Fruit fly (Drosophila melanogaster) whole organism, embryonic: Measurements from ENCODE around the gene hang.

Experiments used
- Abd-B ChIP-seq: fragments of 200-800 bp; sonication (Bioruptor generic); optimal IDR thresholded peaks from 2 replicates; lab custom pipeline; 2018; ENCODE audit warnings: missing biosample characterization, mild to moderate bottlenecking, missing genetic modification characterization, moderate library complexity
- BEAF-32 ChIP-seq: fragments of 200-800 bp; sonication (Bioruptor generic); optimal IDR thresholded peaks from 3 replicates; lab custom pipeline; 2017; ENCODE audit warnings: missing biosample characterization, missing genetic modification characterization, mild to moderate bottlenecking, moderate library complexity, missing genetic modification reagents
- Bteb2 ChIP-seq: fragments of 200-800 bp; sonication (Bioruptor generic); optimal IDR thresholded peaks from 2 replicates; lab custom pipeline; 2016; ENCODE audit warnings: missing biosample characterization, missing genetic modification characterization
- CG11695 ChIP-seq: fragments of 200-800 bp; sonication (Bioruptor generic); IDR thresholded peaks from 3 replicates; pipeline ENCODE4 v1.3.6; 2022; ENCODE audit warnings: missing biosample characterization, missing genetic modification characterization
- CG12744 ChIP-seq: fragments of 200-800 bp; sonication (Bioruptor generic); optimal IDR thresholded peaks from 2 replicates; lab custom pipeline; 2016; ENCODE audit warnings: missing biosample characterization, missing genetic modification characterization
- CG14710 ChIP-seq: fragments of 200-800 bp; sonication (Bioruptor generic); optimal IDR thresholded peaks from 3 replicates; lab custom pipeline; 2019; ENCODE audit warnings: missing biosample characterization, mild to moderate bottlenecking, missing genetic modification characterization, moderate library complexity
- CG14860 ChIP-seq: fragments of 200-800 bp; sonication (Bioruptor generic); IDR thresholded peaks from 3 replicates; pipeline ENCODE4 v1.3.6; 2022; ENCODE audit warnings: missing biosample characterization, missing genetic modification characterization; ENCODE audit not compliant: partially characterized antibody
- CG1832 ChIP-seq: fragments of 200-800 bp; sonication (Bioruptor generic); optimal IDR thresholded peaks from 2 replicates; lab custom pipeline; 2017; ENCODE audit warnings: missing biosample characterization, mild to moderate bottlenecking, missing genetic modification characterization, inconsistent platforms
- CG2116 ChIP-seq: fragments of 200-800 bp; sonication (Bioruptor generic); optimal IDR thresholded peaks from 3 replicates; lab custom pipeline; 2018; ENCODE audit warnings: missing biosample characterization, mild to moderate bottlenecking, missing genetic modification characterization
- CG2129 ChIP-seq: fragments of 200-800 bp; sonication (Bioruptor generic); IDR thresholded peaks from 2 replicates; pipeline ENCODE4 v1.3.6; 2022; ENCODE audit warnings: missing biosample characterization, missing genetic modification characterization; ENCODE audit not compliant: partially characterized antibody
- CG3065 ChIP-seq: fragments of 200-800 bp; sonication (Bioruptor generic); optimal IDR thresholded peaks from 2 replicates; lab custom pipeline; 2016; ENCODE audit warnings: missing biosample characterization, missing genetic modification characterization
- CG31224 ChIP-seq: fragments of 200-800 bp; sonication (Bioruptor generic); IDR thresholded peaks from 2 replicates; pipeline ENCODE4 v1.3.6; 2022; ENCODE audit warnings: missing biosample characterization, missing genetic modification characterization
- CG31365 ChIP-seq: fragments of 200-800 bp; sonication (Bioruptor generic); optimal IDR thresholded peaks from 2 replicates; lab custom pipeline; 2018; ENCODE audit warnings: missing biosample characterization, mild to moderate bottlenecking, missing genetic modification characterization
- CG31388 ChIP-seq: fragments of 200-800 bp; sonication (Bioruptor generic); optimal IDR thresholded peaks from 2 replicates; lab custom pipeline; 2016; ENCODE audit warnings: missing biosample characterization, missing genetic modification characterization
- CG31441 ChIP-seq: fragments of 200-800 bp; sonication (Bioruptor generic); IDR thresholded peaks from 2 replicates; pipeline ENCODE4 v1.3.6; 2022; ENCODE audit warnings: missing biosample characterization, missing genetic modification characterization
- CG34224 ChIP-seq: fragments of 200-800 bp; sonication (Bioruptor generic); IDR thresholded peaks from 3 replicates; pipeline ENCODE4 v1.3.6; 2022; ENCODE audit warnings: missing biosample characterization, missing genetic modification characterization; ENCODE audit not compliant: partially characterized antibody
- CG34422 ChIP-seq: fragments of 200-800 bp; sonication (Bioruptor generic); IDR thresholded peaks from 3 replicates; pipeline ENCODE4 v1.3.6; 2022; ENCODE audit warnings: missing biosample characterization, missing genetic modification characterization
- CG4820 ChIP-seq: fragments of 200-800 bp; sonication (Bioruptor generic); optimal IDR thresholded peaks from 3 replicates; lab custom pipeline; 2016; ENCODE audit warnings: missing biosample characterization, missing genetic modification characterization
- CG5953 ChIP-seq: fragments of 200-800 bp; sonication (Bioruptor generic); IDR thresholded peaks from 2 replicates; pipeline ENCODE4 v1.3.6; 2022; ENCODE audit warnings: missing biosample characterization, missing genetic modification characterization
- CG6254 ChIP-seq: fragments of 200-800 bp; sonication (Bioruptor generic); optimal IDR thresholded peaks from 3 replicates; lab custom pipeline; 2017; ENCODE audit warnings: mild to moderate bottlenecking, missing biosample characterization, missing genetic modification reagents, missing genetic modification characterization
- CG6272 ChIP-seq: fragments of 200-800 bp; sonication (Bioruptor generic); IDR thresholded peaks from 2 replicates; pipeline ENCODE4 v1.3.6; 2022; ENCODE audit warnings: missing biosample characterization, missing genetic modification characterization
- CG7357 ChIP-seq: fragments of 200-800 bp; sonication (Bioruptor generic); IDR thresholded peaks from 3 replicates; pipeline ENCODE4 v1.3.6; 2022; ENCODE audit warnings: missing biosample characterization, missing genetic modification characterization
- CG7928 ChIP-seq: fragments of 200-800 bp; sonication (Bioruptor generic); optimal IDR thresholded peaks from 2 replicates; lab custom pipeline; 2017; ENCODE audit warnings: missing biosample characterization, mild to moderate bottlenecking, missing genetic modification characterization
- CG8944 ChIP-seq: fragments of 200-800 bp; sonication (Bioruptor generic); optimal IDR thresholded peaks from 3 replicates; lab custom pipeline; 2016; ENCODE audit warnings: missing biosample characterization, missing genetic modification characterization
- CG9932 ChIP-seq: fragments of 200-800 bp; sonication (Bioruptor generic); IDR thresholded peaks from 2 replicates; pipeline ENCODE4 v1.3.6; 2022; ENCODE audit warnings: missing biosample characterization, missing genetic modification characterization
- CHES-1-like ChIP-seq: fragments of 200-800 bp; sonication (Bioruptor generic); optimal IDR thresholded peaks from 2 replicates; lab custom pipeline; 2016; ENCODE audit warnings: missing biosample characterization, missing genetic modification characterization
- Dll ChIP-seq: fragments of 200-800 bp; sonication (Bioruptor generic); IDR thresholded peaks from 4 replicates; pipeline ENCODE4 v1.3.6; 2022; ENCODE audit warnings: missing biosample characterization, missing genetic modification characterization; ENCODE audit not compliant: partially characterized antibody
- Dref ChIP-seq: fragments of 200-800 bp; sonication (Bioruptor generic); IDR thresholded peaks from 2 replicates; pipeline ENCODE4 v1.3.6; 2022; ENCODE audit warnings: missing biosample characterization, missing genetic modification characterization
- E2f1 ChIP-seq: fragments of 200-800 bp; sonication (Bioruptor generic); IDR thresholded peaks from 2 replicates; pipeline ENCODE4 v1.3.6; 2022; ENCODE audit warnings: missing biosample characterization, missing genetic modification characterization
- Fer1 ChIP-seq: fragments of 200-800 bp; sonication (Bioruptor generic); optimal IDR thresholded peaks from 2 replicates; lab custom pipeline; 2017; ENCODE audit warnings: missing biosample characterization, mild to moderate bottlenecking, missing genetic modification characterization
- HLH4C ChIP-seq: fragments of 200-800 bp; sonication (Bioruptor generic); IDR thresholded peaks from 3 replicates; pipeline ENCODE4 v1.3.6; 2022; ENCODE audit warnings: missing biosample characterization, missing genetic modification characterization; ENCODE audit not compliant: partially characterized antibody
- Hr78 ChIP-seq, 2 experiments: fragments of 200-800 bp in 1 of 2; fragments of >200 bp in 1 of 2; sonication (Bioruptor generic) in 1 of 2; optimal IDR thresholded peaks; 2 replicates each; lab custom pipeline; 2017 to 2019; ENCODE audit warnings: missing biosample characterization in 2 of 2, missing genetic modification characterization in 2 of 2, mild to moderate bottlenecking in 1 of 2, moderate library complexity in 1 of 2
- Jarid2 ChIP-seq: fragments of 200-800 bp; sonication (Bioruptor generic); optimal IDR thresholded peaks from 3 replicates; lab custom pipeline; 2017; ENCODE audit warnings: mild to moderate bottlenecking, missing biosample characterization, missing genetic modification reagents, missing genetic modification characterization
- Kr ChIP-seq: fragments of 200-800 bp; sonication (Bioruptor generic); optimal IDR thresholded peaks from 2 replicates; lab custom pipeline; 2017; ENCODE audit warnings: missing biosample characterization, mild to moderate bottlenecking, missing genetic modification characterization
- Mrtf ChIP-seq: fragments of 200-800 bp; sonication (Bioruptor generic); IDR thresholded peaks from 3 replicates; pipeline ENCODE4 v1.3.6; 2022; ENCODE audit warnings: missing biosample characterization, missing genetic modification characterization
- Sox102F ChIP-seq: fragments of 200-800 bp; sonication (Bioruptor generic); optimal IDR thresholded peaks from 2 replicates; lab custom pipeline; 2018; ENCODE audit warnings: missing biosample characterization, mild to moderate bottlenecking, missing genetic modification characterization, moderate library complexity
- Xbp1 ChIP-seq: fragments of 200-800 bp; sonication (Bioruptor generic); optimal IDR thresholded peaks from 3 replicates; lab custom pipeline; 2016; ENCODE audit warnings: missing biosample characterization, mild to moderate bottlenecking, missing genetic modification characterization
- caup ChIP-seq: fragments of 200-800 bp; sonication (Bioruptor generic); optimal IDR thresholded peaks from 3 replicates; lab custom pipeline; 2017; ENCODE audit warnings: missing biosample characterization, mild to moderate bottlenecking, missing genetic modification characterization, moderate library complexity; ENCODE audit not compliant: severe bottlenecking
- crp ChIP-seq, 2 experiments: fragments of 200-800 bp; sonication (Bioruptor generic); optimal IDR thresholded peaks; 2 replicates in 1 of 2; 3 replicates in 1 of 2; lab custom pipeline; 2017; ENCODE audit warnings: missing biosample characterization in 2 of 2, missing genetic modification characterization in 2 of 2, mild to moderate bottlenecking in 1 of 2, moderate library complexity in 1 of 2
- dan ChIP-seq: fragments of 200-800 bp; sonication (Bioruptor generic); IDR thresholded peaks from 2 replicates; pipeline ENCODE4 v1.3.6; 2022; ENCODE audit warnings: missing biosample characterization, missing genetic modification characterization
- dati ChIP-seq: fragments of 200-800 bp; sonication (Bioruptor generic); IDR thresholded peaks from 2 replicates; pipeline ENCODE4 v1.3.6; 2022; ENCODE audit warnings: missing biosample characterization, missing genetic modification characterization
- disco-r ChIP-seq: fragments of 200-800 bp; sonication (Bioruptor generic); optimal IDR thresholded peaks from 2 replicates; lab custom pipeline; 2016; ENCODE audit warnings: missing biosample characterization, missing genetic modification characterization
- fd64A ChIP-seq: fragments of 200-800 bp; sonication (Bioruptor generic); optimal IDR thresholded peaks from 3 replicates; lab custom pipeline; 2018; ENCODE audit warnings: missing biosample characterization, mild to moderate bottlenecking, missing genetic modification characterization
- fru ChIP-seq: fragments of >200 bp; optimal IDR thresholded peaks from 2 replicates; lab custom pipeline; 2017
- lilli ChIP-seq: fragments of 200-800 bp; sonication (Bioruptor generic); optimal IDR thresholded peaks from 3 replicates; lab custom pipeline; 2016; ENCODE audit warnings: missing biosample characterization, missing genetic modification characterization
- mam ChIP-seq: fragments of 200-800 bp; sonication (Bioruptor generic); optimal IDR thresholded peaks from 3 replicates; lab custom pipeline; 2016; ENCODE audit warnings: missing biosample characterization, missing genetic modification characterization
- org-1 ChIP-seq: fragments of 200-800 bp; sonication (Bioruptor generic); optimal IDR thresholded peaks from 2 replicates; lab custom pipeline; 2017; ENCODE audit warnings: missing biosample characterization, missing genetic modification characterization
- tap ChIP-seq: fragments of 200-800 bp; optimal IDR thresholded peaks from 3 replicates; lab custom pipeline; 2019; ENCODE audit warnings: missing biosample characterization, mild to moderate bottlenecking, missing genetic modification characterization, moderate library complexity
- trem ChIP-seq: fragments of 200-800 bp; optimal IDR thresholded peaks from 3 replicates; lab custom pipeline; 2019; ENCODE audit warnings: missing biosample characterization, mild to moderate bottlenecking, missing genetic modification characterization, moderate library complexity
- wdn ChIP-seq: fragments of 200-800 bp; sonication (Bioruptor generic); IDR thresholded peaks from 2 replicates; pipeline ENCODE4 v1.3.6; 2022; ENCODE audit warnings: missing biosample characterization, missing genetic modification characterization
- zen2 ChIP-seq: fragments of 200-800 bp; sonication (Bioruptor generic); IDR thresholded peaks from 3 replicates; pipeline ENCODE4 v1.3.6; 2022; ENCODE audit warnings: missing biosample characterization, missing genetic modification characterization; ENCODE audit not compliant: partially characterized antibody

Gene hang

dm6 chrX:16421899-16422412 lies 675 bp upstream of the hang start, which contains the start of gene AnxB11 (continued):
- peak; percentile 50 for TF ChIP-seq CG14860 (GFP tag; lab: Robert Waterston, UW)
- TF ChIP-seq Hr78 (GFP tag; optimal IDR thresholded peaks at IDR 0.05; lab: Kevin White, UChicago), result no peak
- TF ChIP-seq CG5953 (GFP tag; lab: Robert Waterston, UW), result no peak
- no peak for TF ChIP-seq disco-r (GFP tag; lab: Kevin White, UChicago)
- peak; percentile 29 for TF ChIP-seq Fer1 (GFP tag; lab: Kevin White, UChicago)
- no peak for TF ChIP-seq CG31224 (GFP tag; lab: Robert Waterston, UW)
- TF ChIP-seq CG3065 (GFP tag; lab: Kevin White, UChicago), result no peak
- no peak for TF ChIP-seq Abd-B (GFP tag; lab: Kevin White, UChicago)
- TF ChIP-seq CG7357 (GFP tag; lab: Robert Waterston, UW), result no peak
- TF ChIP-seq Kr (GFP tag; lab: Kevin White, UChicago), result no peak
- no peak for TF ChIP-seq CG6254 (GFP tag; lab: Kevin White, UChicago)
- no peak for TF ChIP-seq crp (GFP tag; optimal IDR thresholded peaks at IDR 0.05; lab: Kevin White, UChicago)
- no peak for TF ChIP-seq dati (GFP tag; lab: Robert Waterston, UW)
- TF ChIP-seq CG1832 (GFP tag; lab: Kevin White, UChicago), result no peak
- no peak for TF ChIP-seq CG8944
- peak; percentile 74 for TF ChIP-seq Jarid2 (GFP tag; lab: Kevin White, UChicago)
- TF ChIP-seq dan (GFP tag; lab: Robert Waterston, UW), result no peak
- TF ChIP-seq BEAF-32 (GFP tag; lab: Kevin White, UChicago), result no peak
- no peak for TF ChIP-seq caup (GFP tag; lab: Kevin White, UChicago)
- no peak for TF ChIP-seq CG4820
- no peak for TF ChIP-seq CHES-1-like (GFP tag; lab: Kevin White, UChicago)
- peak; percentile 89 for TF ChIP-seq Dref (GFP tag; lab: Robert Waterston, UW)
- TF ChIP-seq wdn (GFP tag; lab: Robert Waterston, UW), result no peak
- peak; percentile 45; the same call in 2 of the 3 replicates for TF ChIP-seq CG34224 (GFP tag; lab: Robert Waterston, UW)
- no peak for TF ChIP-seq trem (tag; lab: Kevin White, UChicago)
- no peak for TF ChIP-seq CG14710 (tag; lab: Kevin White, UChicago)
- no peak for TF ChIP-seq CG11695 (GFP tag; lab: Robert Waterston, UW)
- no peak for TF ChIP-seq lilli (GFP tag; lab: Kevin White, UChicago)
- TF ChIP-seq Xbp1 (GFP tag; lab: Kevin White, UChicago), result no peak
- TF ChIP-seq CG6272 (GFP tag; lab: Robert Waterston, UW), result no peak
- peak; percentile 37; the same call in 1 of the 3 replicates for TF ChIP-seq zen2 (GFP tag; lab: Robert Waterston, UW)
- no peak for TF ChIP-seq CG31441 (GFP tag; lab: Robert Waterston, UW)
- TF ChIP-seq CG9932 (GFP tag; lab: Robert Waterston, UW), result no peak
- TF ChIP-seq Mrtf (GFP tag; lab: Robert Waterston, UW), result no peak
- no peak for TF ChIP-seq fd64A
- TF ChIP-seq CG31365 (tag; lab: Kevin White, UChicago), result no peak
- TF ChIP-seq HLH4C (GFP tag; lab: Robert Waterston, UW), result peak; percentile 74
- TF ChIP-seq fru (lab: Kevin White, UChicago), result no peak
- no peak for TF ChIP-seq CG31388 (GFP tag; lab: Kevin White, UChicago)
- TF ChIP-seq CG34422 (GFP tag; lab: Robert Waterston, UW), result no peak; the same call in 2 of the 3 replicates
- TF ChIP-seq CG12744 (GFP tag; lab: Kevin White, UChicago), result no peak
- TF ChIP-seq E2f1 (GFP tag; lab: Robert Waterston, UW), result no peak
- peak; percentile 70 for TF ChIP-seq Dll (GFP tag; lab: Robert Waterston, UW)
- TF ChIP-seq org-1 (GFP tag; lab: Kevin White, UChicago), result no peak
- TF ChIP-seq CG2116, result no peak
- TF ChIP-seq CG2129, result no peak
- TF ChIP-seq tap (tag; lab: Kevin White, UChicago), result no peak
- no peak for TF ChIP-seq Sox102F (GFP tag; lab: Kevin White, UChicago)
- TF ChIP-seq mam, result no peak
- no peak for TF ChIP-seq Bteb2 (GFP tag; lab: Kevin White, UChicago)
- TF ChIP-seq CG7928, result peak; percentile 88
